Worm (Caenorhabditis elegans): ENCODE data around the gene T03F7.6.

- no peak for TF ChIP-seq tbx-11 (GFP tag; IDR thresholded peaks at IDR 0.05)
- peak; percentile 8 for TF ChIP-seq ama-1 (optimal IDR thresholded peaks at IDR 0.05)
- no peak for TF ChIP-seq ets-7 (tag; optimal IDR thresholded peaks at IDR 0.05)
- TF ChIP-seq hnd-1 (tag; optimal IDR thresholded peaks at IDR 0.05) = no peak
These were observed 49.6 kb downstream of the T03F7.6 start for ce11 chrV:11344112-11344511.
